Worm (Caenorhabditis elegans) whole organism, L2 larva: ENCODE measurements around the gene T25B2.2.

ENCODE experiments used
- C34F6.9 ChIP-seq: fragments of 150-350 bp; optimal IDR thresholded peaks from 2 replicates; lab custom pipeline; 2014; ENCODE audit warnings: missing biosample characterization, missing genetic modification characterization
- F13H6.1 ChIP-seq: sonication (generic microtip); optimal IDR thresholded peaks from 2 replicates; lab custom pipeline; 2016; ENCODE audit warnings: missing genetic modification characterization, missing compliant biosample characterization
- R02D3.7 ChIP-seq: fragments of 150-350 bp; optimal IDR thresholded peaks from 2 replicates; lab custom pipeline; 2014; ENCODE audit warnings: missing biosample characterization, missing genetic modification characterization
- Y55F3AM.14 ChIP-seq: fragments of 200-800 bp; sonication (Bioruptor generic); optimal IDR thresholded peaks from 2 replicates; lab custom pipeline; 2018; ENCODE audit warnings: mild to moderate bottlenecking, missing genetic modification characterization, missing compliant biosample characterization
- aly-2 ChIP-seq: fragments of 150-350 bp; optimal IDR thresholded peaks from 2 replicates; lab custom pipeline; 2014; ENCODE audit warnings: missing biosample characterization, missing genetic modification characterization
- blmp-1 ChIP-seq: sonication (generic microtip); optimal IDR thresholded peaks from 2 replicates; lab custom pipeline; 2017; ENCODE audit warnings: missing genetic modification characterization, mild to moderate bottlenecking, missing compliant biosample characterization, antibody characterized with exemption, moderate library complexity; ENCODE audit not compliant: insufficient read depth
- ceh-16 ChIP-seq: fragments of 150-350 bp; optimal IDR thresholded peaks from 2 replicates; lab custom pipeline; 2014; ENCODE audit warnings: missing biosample characterization, missing genetic modification characterization
- crh-2 ChIP-seq: sonication (generic microtip); optimal IDR thresholded peaks from 2 replicates; lab custom pipeline; 2017; ENCODE audit warnings: missing biosample characterization, missing genetic modification characterization
- dmd-4 ChIP-seq: sonication (generic microtip); optimal IDR thresholded peaks from 2 replicates; lab custom pipeline; 2017; ENCODE audit warnings: missing biosample characterization, missing genetic modification characterization
- egl-27 ChIP-seq: sonication (generic microtip); optimal IDR thresholded peaks from 3 replicates; lab custom pipeline; 2017; ENCODE audit warnings: missing biosample characterization, missing genetic modification reagents, missing genetic modification characterization
- elt-3 ChIP-seq: sonication (generic microtip); optimal IDR thresholded peaks from 2 replicates; lab custom pipeline; 2017; ENCODE audit warnings: missing biosample characterization, missing genetic modification characterization
- fos-1 ChIP-seq: fragments of 150-350 bp; optimal IDR thresholded peaks from 2 replicates; lab custom pipeline; 2014; ENCODE audit warnings: missing biosample characterization, missing genetic modification characterization
- gmeb-1 ChIP-seq: fragments of 150-350 bp; optimal IDR thresholded peaks from 2 replicates; lab custom pipeline; 2014; ENCODE audit warnings: missing biosample characterization, missing genetic modification characterization
- lin-11 ChIP-seq: fragments of 150-350 bp; sonication (generic microtip); optimal IDR thresholded peaks from 2 replicates; lab custom pipeline; 2014; ENCODE audit warnings: missing biosample characterization, missing genetic modification characterization, inconsistent platforms, mixed read lengths
- lin-13 ChIP-seq: fragments of 150-350 bp; optimal IDR thresholded peaks from 2 replicates; lab custom pipeline; 2014; ENCODE audit warnings: missing biosample characterization, missing genetic modification reagents, missing genetic modification characterization
- lsy-2 ChIP-seq, 2 experiments: fragments of 150-350 bp in 1 of 2; sonication (generic microtip) in 1 of 2; optimal IDR thresholded peaks; 2 replicates each; lab custom pipeline; 2014 to 2017; ENCODE audit warnings: missing biosample characterization in 2 of 2, missing genetic modification characterization in 2 of 2
- mab-5 ChIP-seq: fragments of 150-350 bp; optimal IDR thresholded peaks from 2 replicates; lab custom pipeline; 2014; ENCODE audit warnings: missing biosample characterization, missing genetic modification characterization
- mdl-1 ChIP-seq, 2 experiments: fragments of 150-350 bp in 1 of 2; sonication (generic microtip) in 1 of 2; optimal IDR thresholded peaks; 2 replicates each; lab custom pipeline; 2017; ENCODE audit warnings: missing biosample characterization in 2 of 2, missing genetic modification characterization in 2 of 2
- nhr-10 ChIP-seq: sonication (generic microtip); optimal IDR thresholded peaks from 2 replicates; lab custom pipeline; 2017; ENCODE audit warnings: missing biosample characterization, missing genetic modification characterization
- nhr-12 ChIP-seq: fragments of 150-350 bp; optimal IDR thresholded peaks from 2 replicates; lab custom pipeline; 2014; ENCODE audit warnings: missing biosample characterization, missing genetic modification characterization
- nhr-129 ChIP-seq: fragments of 150-350 bp; optimal IDR thresholded peaks from 2 replicates; lab custom pipeline; 2014; ENCODE audit warnings: missing biosample characterization, missing genetic modification characterization
- nhr-21 ChIP-seq: fragments of 150-350 bp; optimal IDR thresholded peaks from 2 replicates; lab custom pipeline; 2014; ENCODE audit warnings: missing biosample characterization, missing genetic modification characterization
- peb-1 ChIP-seq: fragments of 150-350 bp; optimal IDR thresholded peaks from 2 replicates; lab custom pipeline; 2014; ENCODE audit warnings: missing biosample characterization, missing genetic modification characterization
- sem-4 ChIP-seq: fragments of 150-350 bp; optimal IDR thresholded peaks from 2 replicates; lab custom pipeline; 2014; ENCODE audit warnings: missing biosample characterization, missing genetic modification reagents, missing genetic modification characterization
- skn-1 ChIP-seq: sonication (generic microtip); optimal IDR thresholded peaks from 2 replicates; lab custom pipeline; 2017; ENCODE audit warnings: missing biosample characterization, missing genetic modification characterization
- sma-3 ChIP-seq: sonication (generic microtip); optimal IDR thresholded peaks from 2 replicates; lab custom pipeline; 2016; ENCODE audit warnings: missing genetic modification reagents, missing genetic modification characterization, missing compliant biosample characterization
- sma-9 ChIP-seq, 2 experiments: fragments of 150-350 bp in 1 of 2; sonication (generic microtip) in 1 of 2; optimal IDR thresholded peaks; 2 replicates each; lab custom pipeline; 2014 to 2016; ENCODE audit warnings: missing genetic modification characterization in 2 of 2, mild to moderate bottlenecking in 1 of 2, missing biosample characterization in 1 of 2, missing compliant biosample characterization in 1 of 2, missing genetic modification reagents in 1 of 2, moderate library complexity in 1 of 2
- unc-55 ChIP-seq: fragments of 150-350 bp; sonication (generic microtip); optimal IDR thresholded peaks from 3 replicates; lab custom pipeline; 2014; ENCODE audit warnings: missing biosample characterization, missing genetic modification reagents, missing genetic modification characterization
- unc-62 ChIP-seq: fragments of 150-350 bp; optimal IDR thresholded peaks from 2 replicates; lab custom pipeline; 2014; ENCODE audit warnings: missing biosample characterization, missing genetic modification reagents, missing genetic modification characterization
- zag-1 ChIP-seq: fragments of 150-350 bp; optimal IDR thresholded peaks from 2 replicates; lab custom pipeline; 2014; ENCODE audit warnings: missing biosample characterization, missing genetic modification characterization
- ztf-1 ChIP-seq: fragments of 200-800 bp; sonication (Bioruptor generic); conservative IDR thresholded peaks from 2 replicates; pipeline ENCODE4 v1.3.6; 2022; ENCODE audit warnings: missing genetic modification characterization, missing compliant biosample characterization

The T25B2.2 gene

ce11 chrX:6219892-6220291, 50.4 kb downstream of the T25B2.2 start:
- no peak for TF ChIP-seq nhr-12 (tag; lab: Kevin White, UChicago)
- peak; percentile 35 for TF ChIP-seq sma-3 (GFP tag; lab: Kevin White, UChicago)
- TF ChIP-seq unc-55 (GFP tag; lab: Kevin White, UChicago), result peak; percentile 38
- no peak for TF ChIP-seq aly-2 (tag; lab: Kevin White, UChicago)
- peak; percentile 83 for TF ChIP-seq nhr-129 (tag; lab: Kevin White, UChicago)
- peak; percentile 43 for TF ChIP-seq lin-13 (GFP tag; lab: Kevin White, UChicago)
- TF ChIP-seq mdl-1 (tag; optimal IDR thresholded peaks at IDR 0.05; lab: Kevin White, UChicago), result no peak
- peak; percentile 20 for TF ChIP-seq sem-4 (tag; lab: Kevin White, UChicago)
- peak; percentile 27 for TF ChIP-seq nhr-21
- TF ChIP-seq R02D3.7, result no peak
- TF ChIP-seq fos-1 (tag; lab: Kevin White, UChicago), result peak; percentile 12
- peak; percentile 57 for TF ChIP-seq C34F6.9 (tag; lab: Kevin White, UChicago)
- TF ChIP-seq sma-9 (GFP tag; optimal IDR thresholded peaks at IDR 0.05; lab: Kevin White, UChicago), result peak; percentile 76
- TF ChIP-seq sma-9 (tag; optimal IDR thresholded peaks at IDR 0.05; lab: Kevin White, UChicago), result no peak
- peak; percentile 38 for TF ChIP-seq F13H6.1 (tag; lab: Kevin White, UChicago)
- TF ChIP-seq mab-5 (tag; lab: Kevin White, UChicago), result peak; percentile 11
- no peak for TF ChIP-seq elt-3 (tag; lab: Kevin White, UChicago)
- TF ChIP-seq egl-27 (tag; lab: Kevin White, UChicago), result peak; percentile 53
- peak in 1 of 2 experiments; percentile 21 for TF ChIP-seq lsy-2 (tag; optimal IDR thresholded peaks at IDR 0.05; lab: Kevin White, UChicago)
- no peak for TF ChIP-seq blmp-1 (tag; lab: Kevin White, UChicago)
- TF ChIP-seq crh-2, result peak; percentile 44
- TF ChIP-seq dmd-4, result no peak
- no peak for TF ChIP-seq nhr-10
- TF ChIP-seq Y55F3AM.14, result peak; percentile 34
- TF ChIP-seq, all 48 proteins: peak for 15

ce11 chrX:6221097-6221496, 51.7 kb downstream of the T25B2.2 start:
- TF ChIP-seq unc-62 (GFP tag; lab: Kevin White, UChicago) (no peak), mdl-1 (tag; optimal IDR thresholded peaks at IDR 0.05; lab: Kevin White, UChicago) (no peak), ceh-16 (tag; lab: Kevin White, UChicago) (no peak), peb-1 (tag; lab: Kevin White, UChicago) (no peak), ztf-1 (GFP tag; lab: Robert Waterston, UW) (no peak), aly-2 (tag; lab: Kevin White, UChicago) (no peak), gmeb-1 (tag; lab: Kevin White, UChicago) (no peak), skn-1 (no peak), nhr-21 (no peak), R02D3.7 (no peak), C34F6.9 (tag; lab: Kevin White, UChicago) (no peak), zag-1 (no peak), lin-11 (tag; lab: Kevin White, UChicago) (no peak), fos-1 (tag; lab: Kevin White, UChicago) (no peak)
